Worm (Caenorhabditis elegans) whole organism, mixed stage, embryonic: ENCODE results near the gene T06C10.3.

Experiments
- bed-3 ChIP-seq: fragments of 200-800 bp; sonication (Bioruptor generic); optimal IDR thresholded peaks from 3 replicates; lab custom pipeline; 2018; ENCODE audit warnings: mild to moderate bottlenecking, missing genetic modification characterization, moderate library complexity, missing compliant biosample characterization
- blmp-1 ChIP-seq: fragments of 150-350 bp; optimal IDR thresholded peaks from 2 replicates; lab custom pipeline; 2014; ENCODE audit warnings: missing biosample characterization, missing genetic modification characterization
- ceh-39 ChIP-seq: fragments of 150-350 bp; optimal IDR thresholded peaks from 2 replicates; lab custom pipeline; 2014; ENCODE audit warnings: missing biosample characterization, missing genetic modification characterization
- ceh-43 ChIP-seq: fragments of 200-800 bp; sonication (Bioruptor generic); optimal IDR thresholded peaks from 2 replicates; lab custom pipeline; 2018; ENCODE audit warnings: mild to moderate bottlenecking, missing genetic modification characterization, moderate library complexity, missing compliant biosample characterization
- ceh-83 ChIP-seq: fragments of 200-800 bp; sonication (Bioruptor generic); optimal IDR thresholded peaks from 2 replicates; lab custom pipeline; 2018; ENCODE audit warnings: mild to moderate bottlenecking, missing genetic modification characterization, missing compliant biosample characterization
- ces-1 ChIP-seq: fragments of 150-350 bp; optimal IDR thresholded peaks from 2 replicates; lab custom pipeline; 2014; ENCODE audit warnings: missing biosample characterization, missing genetic modification reagents, missing genetic modification characterization
- cnd-1 ChIP-seq: fragments of 200-800 bp; sonication (Bioruptor generic); optimal IDR thresholded peaks from 2 replicates; lab custom pipeline; 2018; ENCODE audit warnings: mild to moderate bottlenecking, missing genetic modification characterization, missing compliant biosample characterization
- drap-1 ChIP-seq: fragments of 200-800 bp; sonication (Bioruptor generic); optimal IDR thresholded peaks from 3 replicates; lab custom pipeline; 2018; ENCODE audit warnings: mild to moderate bottlenecking, missing genetic modification characterization, missing compliant biosample characterization
- elt-1 ChIP-seq: sonication (generic microtip); optimal IDR thresholded peaks from 2 replicates; lab custom pipeline; 2017; ENCODE audit warnings: missing genetic modification characterization, mild to moderate bottlenecking, missing compliant biosample characterization, antibody characterized with exemption, moderate library complexity, borderline replicate concordance; ENCODE audit not compliant: insufficient read depth
- elt-3 ChIP-seq: fragments of 150-350 bp; optimal IDR thresholded peaks from 2 replicates; lab custom pipeline; 2014; ENCODE audit warnings: missing biosample characterization, missing genetic modification characterization
- flh-1 ChIP-seq: fragments of 200-800 bp; sonication (Bioruptor generic); optimal IDR thresholded peaks from 2 replicates; lab custom pipeline; 2018; ENCODE audit warnings: mild to moderate bottlenecking, missing genetic modification characterization, moderate library complexity, missing compliant biosample characterization
- ham-2 ChIP-seq: fragments of 200-800 bp; sonication (Bioruptor generic); optimal IDR thresholded peaks from 2 replicates; lab custom pipeline; 2018; ENCODE audit warnings: mild to moderate bottlenecking, missing genetic modification characterization, missing compliant biosample characterization
- hlh-1 ChIP-seq: fragments of 150-350 bp; optimal IDR thresholded peaks from 2 replicates; lab custom pipeline; 2014; ENCODE audit warnings: missing biosample characterization, missing genetic modification reagents, missing genetic modification characterization
- lin-13 ChIP-seq: fragments of 150-350 bp; optimal IDR thresholded peaks from 2 replicates; lab custom pipeline; 2014; ENCODE audit warnings: missing biosample characterization, missing genetic modification characterization
- lin-32 ChIP-seq: fragments of 200-800 bp; sonication (Bioruptor generic); optimal IDR thresholded peaks from 2 replicates; lab custom pipeline; 2018; ENCODE audit warnings: mild to moderate bottlenecking, missing genetic modification characterization, missing compliant biosample characterization
- lsy-2 ChIP-seq: fragments of 150-350 bp; optimal IDR thresholded peaks from 2 replicates; lab custom pipeline; 2014; ENCODE audit warnings: missing biosample characterization, missing genetic modification characterization
- mab-5 ChIP-seq: fragments of 150-350 bp; optimal IDR thresholded peaks from 2 replicates; lab custom pipeline; 2014; ENCODE audit warnings: missing biosample characterization, missing genetic modification characterization
- mep-1 ChIP-seq: fragments of 150-350 bp; optimal IDR thresholded peaks from 2 replicates; lab custom pipeline; 2017; ENCODE audit warnings: missing biosample characterization, missing genetic modification reagents, missing genetic modification characterization, inconsistent platforms
- mls-2 ChIP-seq: sonication (generic microtip); optimal IDR thresholded peaks from 2 replicates; lab custom pipeline; 2016; ENCODE audit warnings: mild to moderate bottlenecking, missing genetic modification characterization, moderate library complexity, missing compliant biosample characterization
- nhr-12 ChIP-seq: fragments of 150-350 bp; optimal IDR thresholded peaks from 2 replicates; lab custom pipeline; 2014; ENCODE audit warnings: missing biosample characterization, missing genetic modification characterization
- nhr-2 ChIP-seq: fragments of 150-350 bp; optimal IDR thresholded peaks from 2 replicates; lab custom pipeline; 2014; ENCODE audit warnings: missing biosample characterization, missing genetic modification characterization
- nhr-28 ChIP-seq: fragments of 150-350 bp; optimal IDR thresholded peaks from 2 replicates; lab custom pipeline; 2014; ENCODE audit warnings: missing biosample characterization, missing genetic modification characterization
- nhr-76 ChIP-seq: sonication (generic microtip); optimal IDR thresholded peaks from 2 replicates; lab custom pipeline; 2017; ENCODE audit warnings: missing biosample characterization, missing genetic modification characterization
- pha-4 ChIP-seq: fragments of 150-350 bp; optimal IDR thresholded peaks from 2 replicates; lab custom pipeline; 2018; ENCODE audit warnings: missing biosample characterization, missing genetic modification reagents, missing genetic modification characterization
- sem-2 ChIP-seq: fragments of 200-800 bp; sonication (Bioruptor generic); optimal IDR thresholded peaks from 2 replicates; lab custom pipeline; 2018; ENCODE audit warnings: mild to moderate bottlenecking, missing genetic modification characterization, missing compliant biosample characterization
- snpc-4 ChIP-seq: fragments of 150-350 bp; optimal IDR thresholded peaks from 2 replicates; lab custom pipeline; 2014; ENCODE audit warnings: missing biosample characterization, missing genetic modification characterization
- sptf-1 ChIP-seq: sonication (generic microtip); optimal IDR thresholded peaks from 2 replicates; lab custom pipeline; 2017; ENCODE audit warnings: mild to moderate bottlenecking, missing genetic modification characterization, moderate library complexity, missing compliant biosample characterization
- tbx-8 ChIP-seq: fragments of 200-800 bp; sonication (Bioruptor generic); optimal IDR thresholded peaks from 2 replicates; lab custom pipeline; 2018; ENCODE audit warnings: mild to moderate bottlenecking, missing genetic modification characterization, moderate library complexity, missing compliant biosample characterization
- unc-120 ChIP-seq: sonication (generic microtip); optimal IDR thresholded peaks from 2 replicates; lab custom pipeline; 2017; ENCODE audit warnings: missing genetic modification characterization, missing compliant biosample characterization; ENCODE audit not compliant: poor library complexity, severe bottlenecking
- unc-39 ChIP-seq: fragments of 150-350 bp; optimal IDR thresholded peaks from 2 replicates; lab custom pipeline; 2014; ENCODE audit warnings: missing biosample characterization, missing genetic modification characterization
- unc-62 ChIP-seq: fragments of 150-350 bp; optimal IDR thresholded peaks from 2 replicates; lab custom pipeline; 2014; ENCODE audit warnings: missing biosample characterization, missing genetic modification reagents, missing genetic modification characterization
- zip-8 ChIP-seq: fragments of 150-350 bp; optimal IDR thresholded peaks from 2 replicates; lab custom pipeline; 2014; ENCODE audit warnings: missing biosample characterization, missing genetic modification characterization
- ztf-11 ChIP-seq: fragments of 150-350 bp; optimal IDR thresholded peaks from 2 replicates; lab custom pipeline; 2014; ENCODE audit warnings: missing biosample characterization, missing genetic modification characterization

T06C10.3 gene

ce11 chrIV:7909455-7910141, 39.0 kb downstream of the T06C10.3 start:
- TF ChIP-seq ham-2 (GFP tag; lab: Kevin White, UChicago): no peak
- TF ChIP-seq pha-4 (tag; lab: Kevin White, UChicago): no peak
- TF ChIP-seq sem-2: no peak
- TF ChIP-seq tbx-8 (GFP tag; lab: Kevin White, UChicago): no peak
- TF ChIP-seq unc-39: no peak
- TF ChIP-seq nhr-2 (tag; lab: Kevin White, UChicago): no peak
- no peak for TF ChIP-seq mab-5
- no peak for TF ChIP-seq ceh-83 (GFP tag; lab: Kevin White, UChicago)
- no peak for TF ChIP-seq flh-1
- TF ChIP-seq nhr-76: no peak
- TF ChIP-seq blmp-1 (tag; lab: Kevin White, UChicago): no peak
- no peak for TF ChIP-seq nhr-28 (tag; lab: Kevin White, UChicago)
- no peak for TF ChIP-seq bed-3 (GFP tag; lab: Kevin White, UChicago)
- TF ChIP-seq drap-1 (GFP tag; lab: Kevin White, UChicago): no peak
- no peak for TF ChIP-seq elt-1 (tag; lab: Kevin White, UChicago)
- TF ChIP-seq nhr-12 (tag; lab: Kevin White, UChicago): no peak
- TF ChIP-seq hlh-1: peak; percentile 19
- no peak for TF ChIP-seq unc-62 (GFP tag; lab: Kevin White, UChicago)
- TF ChIP-seq ztf-11 (tag; lab: Kevin White, UChicago): no peak
- TF ChIP-seq mls-2 (tag; lab: Kevin White, UChicago): no peak
- no peak for TF ChIP-seq ceh-43 (GFP tag; lab: Kevin White, UChicago)
- TF ChIP-seq unc-120 (tag; lab: Kevin White, UChicago): no peak
- TF ChIP-seq lsy-2: peak; percentile 65
- peak; percentile 8 for TF ChIP-seq ces-1 (GFP tag; lab: Kevin White, UChicago)
- TF ChIP-seq ceh-39: no peak
- TF ChIP-seq snpc-4 (tag; lab: Kevin White, UChicago): no peak
- TF ChIP-seq cnd-1 (tag; lab: Kevin White, UChicago): no peak
- TF ChIP-seq sptf-1 (tag; lab: Kevin White, UChicago): no peak
- no peak for TF ChIP-seq zip-8 (tag; lab: Kevin White, UChicago)
- TF ChIP-seq elt-3: no peak
- TF ChIP-seq mep-1 (tag; lab: Kevin White, UChicago): peak; percentile 65

DNA sequence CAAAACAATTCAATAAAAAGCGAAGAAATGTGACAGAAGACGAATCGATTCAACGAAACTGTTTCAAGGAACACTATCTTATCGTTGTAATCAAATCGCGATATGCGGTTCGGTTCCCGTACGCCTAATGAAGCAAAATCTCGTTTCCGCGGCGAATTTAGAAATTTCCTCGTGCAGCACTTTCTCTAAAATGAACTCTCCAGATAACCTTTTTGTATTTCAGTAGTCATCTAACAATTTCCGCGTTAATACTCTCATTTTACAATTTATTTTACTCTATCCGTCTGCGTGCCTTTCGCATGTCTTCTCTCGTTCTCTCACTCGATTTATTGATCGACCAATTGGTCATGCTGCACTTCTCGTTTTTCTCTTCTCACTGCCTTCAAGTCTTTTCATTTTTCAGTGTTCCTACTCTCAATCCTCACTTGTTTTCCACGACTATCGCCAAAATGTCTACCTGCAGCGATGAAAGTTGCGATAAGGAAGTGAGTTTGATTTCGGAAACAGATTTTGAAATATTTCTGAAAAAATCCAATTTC, 39.7 kb downstream of the T06C10.3 start, which contains the start of the genes npp-27 and ntl-4:
TSS of gene npp-27 (minus strand) at position 51 of the 539 bp plus-strand sequence.
TSS of gene ntl-4 (plus strand) at position 379 of the 539 bp plus-strand sequence.
- no peak for TF ChIP-seq zip-8 (tag; lab: Kevin White, UChicago)
- peak; percentile 6 for TF ChIP-seq ces-1 (GFP tag; lab: Kevin White, UChicago)
- peak; percentile 33 for TF ChIP-seq ceh-83 (GFP tag; lab: Kevin White, UChicago)
- TF ChIP-seq elt-1 (tag; lab: Kevin White, UChicago): peak; percentile 83
- peak; percentile 30 for TF ChIP-seq hlh-1
- TF ChIP-seq ceh-43 (GFP tag; lab: Kevin White, UChicago): no peak

- TF ChIP-seq nhr-76 (no peak), unc-39 (no peak)
Observed at ce11 chrIV:7914991-7915390, 44.4 kb downstream of the T06C10.3 start, which contains the start of gene C49H3.4. TSS of gene C49H3.4 (plus strand) at chrIV:7915291.

DNA sequence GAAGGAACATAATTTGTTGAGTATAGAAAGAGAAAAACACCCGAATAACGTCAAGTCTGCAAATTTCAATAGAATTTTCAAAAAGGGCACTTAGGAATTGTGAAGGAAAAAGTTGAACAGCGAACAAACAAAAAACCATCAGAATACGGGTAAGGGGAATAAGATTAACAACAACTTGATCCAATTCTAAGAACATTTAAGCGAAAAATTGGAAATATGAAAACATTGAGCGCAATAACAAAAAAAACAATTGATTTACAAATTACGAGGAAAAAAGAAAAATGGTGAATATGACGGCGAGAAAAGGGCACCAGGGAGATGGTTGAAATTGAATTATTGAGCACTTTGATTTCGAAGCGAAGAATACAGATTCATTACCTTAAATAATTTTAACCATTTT, 46.4 kb downstream of the T06C10.3 start:
- TF ChIP-seq nhr-2 (tag; lab: Kevin White, UChicago) (no peak), mep-1 (tag; lab: Kevin White, UChicago) (no peak), lin-32 (GFP tag; lab: Kevin White, UChicago) (no peak), sptf-1 (tag; lab: Kevin White, UChicago) (no peak), drap-1 (GFP tag; lab: Kevin White, UChicago) (no peak), hlh-1 (no peak), ceh-83 (GFP tag; lab: Kevin White, UChicago) (no peak), lin-13 (tag; lab: Kevin White, UChicago) (no peak), cnd-1 (tag; lab: Kevin White, UChicago) (no peak), ceh-43 (GFP tag; lab: Kevin White, UChicago) (no peak), mab-5 (no peak), tbx-8 (GFP tag; lab: Kevin White, UChicago) (no peak), elt-1 (tag; lab: Kevin White, UChicago) (no peak), ztf-11 (tag; lab: Kevin White, UChicago) (no peak), unc-39 (no peak)
